Worm (Caenorhabditis elegans) whole organism, young adult: ENCODE data around the gene clec-32.

Experiments
- B0035.1 ChIP-seq: sonication (generic microtip); optimal IDR thresholded peaks from 2 replicates; lab custom pipeline; 2016; ENCODE audit warnings: missing genetic modification characterization, mild to moderate bottlenecking, missing compliant biosample characterization, missing genotype, missing genetic modification reagents
- akir-1 ChIP-seq: fragments of 200-800 bp; sonication (Bioruptor generic); optimal IDR thresholded peaks from 2 replicates; lab custom pipeline; 2018; ENCODE audit warnings: mild to moderate bottlenecking, missing genetic modification characterization, moderate library complexity, missing compliant biosample characterization
- gei-17 ChIP-seq: fragments of 200-800 bp; sonication (Bioruptor generic); optimal IDR thresholded peaks from 2 replicates; lab custom pipeline; 2018; ENCODE audit warnings: mild to moderate bottlenecking, missing genetic modification characterization, missing compliant biosample characterization

DNA sequence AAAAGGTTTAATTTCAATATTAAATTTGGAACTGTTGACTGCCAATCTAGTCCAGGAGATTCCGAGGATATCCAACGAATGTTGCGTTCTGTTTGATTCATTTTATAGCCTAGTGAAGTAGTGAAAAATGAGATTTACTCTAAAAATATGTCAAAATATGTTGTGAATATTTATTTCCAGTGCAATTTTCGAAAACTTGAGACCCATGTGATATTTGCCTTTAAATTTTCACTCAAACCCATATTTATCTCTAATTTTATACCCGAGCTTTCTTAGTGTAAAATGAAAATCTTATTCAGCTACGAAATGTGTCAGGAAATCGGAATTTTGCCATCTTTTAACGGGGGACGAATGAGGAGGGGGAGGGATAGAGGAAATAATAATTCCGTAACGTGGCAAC, 48.3 kb upstream of the clec-32 start, which contains the start of gene F09C6.16:
- TF ChIP-seq gei-17 (no peak), B0035.1 (no peak), akir-1 (GFP tag; lab: Kevin White, UChicago) (no peak)
